Worm (Caenorhabditis elegans): ENCODE measurements around the gene unc-3.

DNA sequence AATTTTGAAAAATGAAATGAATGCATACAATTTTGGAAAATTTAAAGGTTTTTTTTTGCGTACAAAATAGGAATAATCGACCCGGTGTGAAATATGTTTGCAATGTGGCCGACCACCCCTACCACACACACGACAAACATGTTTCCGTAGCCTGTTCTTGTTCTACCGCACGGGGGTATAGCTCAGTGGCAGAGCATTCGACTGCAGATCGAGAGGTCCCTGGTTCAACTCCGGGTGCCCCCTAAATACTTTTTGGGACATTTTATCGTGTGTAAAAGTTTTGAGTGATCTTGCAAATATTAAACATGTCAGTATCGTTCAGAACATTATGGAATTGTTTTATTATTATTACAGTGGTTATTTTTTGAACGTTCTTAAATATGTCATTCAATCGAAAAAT lies 31.4 kb downstream of the unc-3 start:
- no peak for TF ChIP-seq nhr-12 (tag; optimal IDR thresholded peaks at IDR 0.05)
- no peak for TF ChIP-seq ztf-4 (tag; optimal IDR thresholded peaks at IDR 0.05)
- TF ChIP-seq mbf-1 (tag; optimal IDR thresholded peaks at IDR 0.05), result no peak
- TF ChIP-seq snpc-4 (tag; optimal IDR thresholded peaks at IDR 0.05), result no peak
- TF ChIP-seq elt-1 (tag; optimal IDR thresholded peaks at IDR 0.05), result no peak
- no peak for TF ChIP-seq skn-1 (tag; optimal IDR thresholded peaks at IDR 0.05)
- no peak for TF ChIP-seq lin-39 (tag; optimal IDR thresholded peaks at IDR 0.05)
- peak; percentile 33 for TF ChIP-seq lin-13 (GFP tag; optimal IDR thresholded peaks at IDR 0.05)
- peak in 1 of 2 experiments; percentile 23 for TF ChIP-seq lsy-2 (tag; optimal IDR thresholded peaks at IDR 0.05)
